Worm (Caenorhabditis elegans): ENCODE measurements around the gene ada-2.

DNA sequence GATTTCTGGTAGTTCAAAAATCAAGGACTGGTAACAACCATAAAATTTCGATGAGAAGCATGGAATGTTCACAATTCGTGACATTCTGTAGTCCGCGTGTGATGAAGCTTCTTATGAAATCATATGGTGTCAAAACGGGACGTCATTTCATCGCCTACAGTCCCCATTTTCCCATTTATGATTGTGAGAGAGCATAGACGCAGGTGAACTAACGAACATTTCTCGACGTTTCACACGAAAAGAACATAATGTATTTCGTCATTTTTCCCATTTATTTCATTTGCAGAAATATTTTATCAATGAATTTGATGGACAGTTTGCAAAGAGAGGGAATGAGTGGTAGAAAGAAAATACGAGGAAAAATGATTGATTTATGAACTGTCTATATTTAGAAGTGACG is 35.1 kb downstream of the ada-2 start:
- TF ChIP-seq him-1 (tag; optimal IDR thresholded peaks at IDR 0.05): no peak
- no peak for TF ChIP-seq dao-5 (tag; optimal IDR thresholded peaks at IDR 0.05)
- TF ChIP-seq W03F9.2 (tag; optimal IDR thresholded peaks at IDR 0.05): no peak
